Worm (Caenorhabditis elegans): ENCODE data around the gene W07B8.4.

The W07B8.4 gene

DNA sequence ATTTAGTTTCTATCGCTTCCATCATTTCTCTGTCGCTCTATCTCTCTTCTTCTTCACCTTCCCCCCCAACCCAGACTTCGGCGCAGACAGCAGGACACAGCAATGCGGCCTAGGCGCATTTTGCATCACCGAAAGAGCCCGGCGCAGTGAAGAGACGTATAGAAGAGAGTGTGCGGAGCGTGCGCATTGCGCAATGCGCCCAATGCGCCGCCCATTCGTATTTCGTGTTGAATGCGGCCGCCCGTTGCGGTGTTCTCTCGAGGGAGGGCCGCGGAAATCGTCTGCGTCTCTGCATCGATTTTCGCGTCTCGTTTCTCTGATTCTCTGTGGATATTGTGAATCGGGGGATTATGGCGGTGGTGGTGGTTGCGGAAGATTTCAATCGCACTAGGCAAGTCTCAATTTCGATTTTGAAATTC lies 19.6 kb upstream of the W07B8.4 start (continued):
- TF ChIP-seq eor-1 (tag; optimal IDR thresholded peaks at IDR 0.05) (peak in 1 of 2 experiments; percentile 79), mdl-1 (tag; optimal IDR thresholded peaks at IDR 0.05) (peak; percentile 74), ama-1 (optimal IDR thresholded peaks at IDR 0.05) (peak; percentile 46), elt-2 (tag; optimal IDR thresholded peaks at IDR 0.05) (peak; percentile 96), unc-62 (GFP tag; optimal IDR thresholded peaks at IDR 0.05) (peak; percentile 94), ceh-9 (tag; optimal IDR thresholded peaks at IDR 0.05) (no peak), fos-1 (tag; optimal IDR thresholded peaks at IDR 0.05) (peak; percentile 92), nhr-77 (tag; optimal IDR thresholded peaks at IDR 0.05) (peak; percentile 86), egl-5 (tag; optimal IDR thresholded peaks at IDR 0.05) (peak; percentile 87), snpc-4 (tag; optimal IDR thresholded peaks at IDR 0.05) (peak; percentile 83), tbx-2 (tag; optimal IDR thresholded peaks at IDR 0.05) (peak; percentile 97), nhr-43 (tag; optimal IDR thresholded peaks at IDR 0.05; ENCODE audit: poor library complexity, severe bottlenecking) (peak; percentile 96)

DNA sequence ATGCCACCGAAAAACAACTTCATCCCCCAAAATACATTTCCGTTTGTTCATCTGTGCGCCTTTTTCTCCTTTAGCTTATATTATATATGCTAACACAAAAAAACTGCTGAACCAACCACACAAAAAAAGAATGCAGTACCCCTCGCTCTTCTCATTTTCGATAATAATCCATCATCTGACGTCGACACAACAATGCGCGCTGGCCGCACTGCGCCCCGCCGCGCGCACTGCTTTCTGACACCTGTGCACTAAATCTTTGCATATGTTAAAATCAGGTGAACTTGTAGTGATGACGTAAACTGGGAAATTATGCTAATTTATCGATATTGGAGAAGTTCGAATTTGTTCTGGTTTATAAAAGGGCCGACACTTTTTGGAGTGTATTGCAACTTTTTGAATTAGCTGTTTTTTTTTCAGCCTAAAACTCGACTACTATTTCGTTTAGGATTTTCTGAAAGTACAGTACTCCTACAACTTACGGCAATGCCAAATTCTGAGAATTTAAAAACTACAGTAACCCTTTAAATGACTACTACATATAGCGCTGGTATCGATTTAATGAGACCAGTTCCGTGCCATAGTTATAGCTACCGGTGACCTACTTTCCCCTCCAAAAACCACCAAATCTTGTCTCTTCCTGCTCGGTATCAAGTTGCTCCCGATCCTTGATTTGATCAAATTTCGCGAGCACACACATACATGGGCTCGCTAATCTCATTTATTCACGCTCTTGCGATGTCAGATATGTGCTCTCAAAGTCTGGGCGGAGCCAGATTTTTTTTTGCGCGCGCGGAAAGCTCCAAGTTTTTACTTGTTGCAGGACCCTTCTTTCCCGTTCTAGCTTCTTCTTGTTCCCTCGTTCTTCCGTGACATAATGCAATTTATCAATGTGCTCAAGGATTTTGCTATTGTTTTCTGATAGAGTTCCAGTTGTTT lies 18.3 kb upstream of the W07B8.4 start:
- TF ChIP-seq egl-27 (tag; optimal IDR thresholded peaks at IDR 0.05) (no peak), hmg-11 (tag; optimal IDR thresholded peaks at IDR 0.05) (peak; percentile 1), ZK546.5 (tag; optimal IDR thresholded peaks at IDR 0.05) (no peak), aly-2 (tag; optimal IDR thresholded peaks at IDR 0.05) (no peak), fos-1 (tag; optimal IDR thresholded peaks at IDR 0.05) (no peak), fkh-10 (GFP tag; optimal IDR thresholded peaks at IDR 0.05) (peak; percentile 90), lin-39 (tag; optimal IDR thresholded peaks at IDR 0.05) (peak; percentile 79), eor-1 (tag; optimal IDR thresholded peaks at IDR 0.05) (no peak), zag-1 (tag; optimal IDR thresholded peaks at IDR 0.05) (no peak), nhr-23 (tag; optimal IDR thresholded peaks at IDR 0.05) (no peak), elt-1 (tag; optimal IDR thresholded peaks at IDR 0.05) (no peak), daf-12 (tag; optimal IDR thresholded peaks at IDR 0.05) (no peak)

DNA sequence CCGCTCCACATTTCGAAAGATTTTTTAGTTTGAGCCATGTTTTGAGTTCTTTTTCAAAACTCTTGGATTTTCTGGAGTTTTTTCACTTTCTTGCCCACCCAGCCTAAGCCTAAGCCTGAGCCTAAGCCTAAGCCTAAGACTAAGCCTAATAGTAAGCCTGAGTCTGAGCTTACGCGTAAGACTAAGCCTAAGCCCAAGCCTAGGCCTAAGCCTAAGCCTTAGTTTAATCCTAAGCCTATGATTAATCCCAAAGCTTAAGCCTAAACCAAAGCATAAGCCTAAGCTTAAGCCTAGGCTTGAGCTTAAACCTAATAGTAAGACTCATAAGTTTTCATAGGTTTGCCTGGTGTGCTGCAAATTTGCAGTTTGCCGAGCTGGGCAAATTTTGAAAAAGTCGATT lies 10.5 kb upstream of the W07B8.4 start:
- no peak for TF ChIP-seq ceh-82 (tag; optimal IDR thresholded peaks at IDR 0.05)
- no peak for TF ChIP-seq nhr-23 (tag; optimal IDR thresholded peaks at IDR 0.05)
- TF ChIP-seq elt-2 (tag; optimal IDR thresholded peaks at IDR 0.05): no peak
- TF ChIP-seq ceh-9 (tag; optimal IDR thresholded peaks at IDR 0.05): no peak

DNA sequence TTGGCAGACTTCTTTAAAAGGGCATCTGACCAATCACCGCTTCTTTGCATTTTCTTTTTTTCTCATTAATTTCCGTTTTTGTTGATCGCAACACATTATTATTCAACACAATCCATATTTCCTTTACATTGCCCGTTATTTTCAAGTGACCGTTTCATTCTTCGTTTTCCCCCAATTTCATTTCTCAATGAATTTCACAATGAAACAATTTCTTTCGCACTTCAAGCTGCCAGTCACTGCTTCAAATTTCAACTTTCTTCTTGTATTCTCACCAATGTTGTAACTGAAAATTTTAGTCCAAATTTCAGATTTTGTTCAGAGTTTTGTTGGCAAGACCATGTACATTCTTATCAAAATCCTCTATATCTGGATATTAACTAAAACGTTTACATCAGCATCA lies 9.7 kb upstream of the W07B8.4 start, which contains the start of gene cutl-22:
TSS of gene cutl-22 (plus strand) at position 301 of the 400 bp plus-strand sequence.
- TF ChIP-seq sea-2 (GFP tag; optimal IDR thresholded peaks at IDR 0.05): no peak
- no peak for TF ChIP-seq lin-39 (tag; optimal IDR thresholded peaks at IDR 0.05)
- no peak for TF ChIP-seq egl-27 (tag; optimal IDR thresholded peaks at IDR 0.05)
- TF ChIP-seq lsy-12 (tag; optimal IDR thresholded peaks at IDR 0.05): no peak
- TF ChIP-seq skn-1 (tag; optimal IDR thresholded peaks at IDR 0.05): no peak

DNA sequence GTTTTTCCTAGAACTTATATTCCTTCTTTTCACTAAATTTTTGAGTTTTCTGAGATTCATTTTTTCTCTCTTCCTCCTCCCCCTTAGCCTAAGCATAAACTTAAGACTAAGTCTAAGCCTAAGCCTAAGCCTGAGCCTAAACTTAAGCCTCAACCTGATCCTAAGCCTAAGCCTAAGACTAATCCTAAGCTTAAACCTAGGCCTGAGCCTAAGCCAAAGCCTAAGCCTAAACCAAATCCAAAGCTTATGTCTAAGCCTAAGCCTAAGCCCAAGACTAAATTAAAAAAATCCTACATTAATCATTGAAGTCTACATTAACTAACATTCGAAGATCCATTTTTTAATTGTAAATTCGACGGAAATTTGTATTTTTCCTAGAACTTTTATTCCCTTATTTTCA lies 9.1 kb upstream of the W07B8.4 start:
- no peak for TF ChIP-seq skn-1 (tag; optimal IDR thresholded peaks at IDR 0.05)
- TF ChIP-seq lin-15B (tag; optimal IDR thresholded peaks at IDR 0.05): no peak
- TF ChIP-seq egl-5 (tag; optimal IDR thresholded peaks at IDR 0.05): no peak
- TF ChIP-seq mdl-1 (tag; optimal IDR thresholded peaks at IDR 0.05): no peak
- no peak for TF ChIP-seq elt-3 (tag; optimal IDR thresholded peaks at IDR 0.05)
- TF ChIP-seq lsy-12 (tag; optimal IDR thresholded peaks at IDR 0.05): no peak
- no peak for TF ChIP-seq sea-2 (GFP tag; optimal IDR thresholded peaks at IDR 0.05)
- TF ChIP-seq daf-12 (tag; optimal IDR thresholded peaks at IDR 0.05): no peak
- no peak for TF ChIP-seq pha-4 (tag; optimal IDR thresholded peaks at IDR 0.05)
- TF ChIP-seq nhr-11 (tag; optimal IDR thresholded peaks at IDR 0.05): no peak
- TF ChIP-seq hmg-11 (tag; optimal IDR thresholded peaks at IDR 0.05): no peak
- TF ChIP-seq fkh-2 (tag; optimal IDR thresholded peaks at IDR 0.05): no peak
- no peak for TF ChIP-seq lin-39 (tag; optimal IDR thresholded peaks at IDR 0.05)
- TF ChIP-seq egl-27 (tag; optimal IDR thresholded peaks at IDR 0.05): no peak
- TF ChIP-seq nhr-23 (tag; optimal IDR thresholded peaks at IDR 0.05): no peak
- no peak for TF ChIP-seq R02D3.7 (tag; optimal IDR thresholded peaks at IDR 0.05)
- no peak for TF ChIP-seq elt-2 (tag; optimal IDR thresholded peaks at IDR 0.05)
